Fruit fly (Drosophila melanogaster): ENCODE data around the gene jvl.

dm6 chr3R:14723355-14723670 is 18.1 kb upstream of the jvl start:
- TF ChIP-seq CTCF (GFP tag; optimal IDR thresholded peaks at IDR 0.05) (no peak), CG17385 (GFP tag; optimal IDR thresholded peaks at IDR 0.05) (no peak), run (tag; optimal IDR thresholded peaks at IDR 0.05) (no peak), CG12744 (GFP tag; optimal IDR thresholded peaks at IDR 0.05) (no peak), Dll (GFP tag; IDR thresholded peaks at IDR 0.05; ENCODE audit: partially characterized antibody) (no peak), sc (optimal IDR thresholded peaks at IDR 0.05) (no peak), sc (GFP tag; optimal IDR thresholded peaks at IDR 0.05) (no peak), nom (GFP tag; optimal IDR thresholded peaks at IDR 0.05) (no peak), CG14667 (GFP tag; IDR thresholded peaks at IDR 0.05) (no peak), lov (optimal IDR thresholded peaks at IDR 0.05) (no peak), lov (GFP tag; IDR thresholded peaks at IDR 0.05) (no peak), CG15479 (GFP tag; optimal IDR thresholded peaks at IDR 0.05) (no peak)

Measured in whole organism, embryonic.